Worm (Caenorhabditis elegans) whole organism, young adult: ENCODE results near the gene srd-43.

Source experiments
- D2030.7 ChIP-seq: fragments of 200-800 bp; sonication (Bioruptor generic); IDR thresholded peaks from 2 replicates; pipeline ENCODE4 v1.3.6; 2022; ENCODE audit warnings: missing genetic modification reagents, missing genetic modification characterization, missing compliant biosample characterization
- F23B12.7 ChIP-seq: sonication (generic microtip); optimal IDR thresholded peaks from 2 replicates; lab custom pipeline; 2017; ENCODE audit warnings: missing genetic modification characterization, mild to moderate bottlenecking, missing compliant biosample characterization, antibody characterized with exemption, moderate library complexity; ENCODE audit not compliant: insufficient read depth
- F49E8.2 ChIP-seq: sonication (generic microtip); optimal IDR thresholded peaks from 3 replicates; lab custom pipeline; 2017; ENCODE audit warnings: missing genetic modification characterization, mild to moderate bottlenecking, missing compliant biosample characterization, antibody characterized with exemption, moderate library complexity; ENCODE audit not compliant: insufficient read depth
- F52B5.7 ChIP-seq: sonication (generic microtip); optimal IDR thresholded peaks from 2 replicates; lab custom pipeline; 2016; ENCODE audit warnings: mild to moderate bottlenecking, missing genetic modification characterization, missing compliant biosample characterization
- F57A8.1 ChIP-seq: fragments of 200-800 bp; sonication (Bioruptor generic); optimal IDR thresholded peaks from 2 replicates; lab custom pipeline; 2018; ENCODE audit warnings: mild to moderate bottlenecking, missing genetic modification characterization, moderate library complexity, missing compliant biosample characterization
- K11D2.4 ChIP-seq: fragments of 200-800 bp; sonication (Bioruptor generic); IDR thresholded peaks from 2 replicates; pipeline ENCODE4 v1.3.6; 2022; ENCODE audit warnings: missing genetic modification reagents, missing genetic modification characterization, missing compliant biosample characterization
- Y53F4B.3 ChIP-seq: fragments of 200-800 bp; sonication (Bioruptor generic); IDR thresholded peaks from 2 replicates; pipeline ENCODE4 v1.3.6; 2022; ENCODE audit warnings: missing genetic modification reagents, missing genetic modification characterization, missing compliant biosample characterization
- Y79H2A.3 ChIP-seq: fragments of 200-800 bp; sonication (Bioruptor generic); conservative IDR thresholded peaks from 2 replicates; pipeline ENCODE4 v1.3.6; 2022; ENCODE audit warnings: missing genetic modification reagents, missing genetic modification characterization, missing compliant biosample characterization
- ZK185.1 ChIP-seq: sonication (generic microtip); optimal IDR thresholded peaks from 2 replicates; lab custom pipeline; 2016; ENCODE audit warnings: mild to moderate bottlenecking, missing genetic modification characterization, missing compliant biosample characterization; ENCODE audit not compliant: poor library complexity, severe bottlenecking
- aptf-3 ChIP-seq: fragments of 200-800 bp; sonication (Bioruptor generic); IDR thresholded peaks from 2 replicates; pipeline ENCODE4 v1.3.6; 2022; ENCODE audit warnings: missing genetic modification characterization, missing compliant biosample characterization
- atf-7 ChIP-seq: sonication (generic microtip); optimal IDR thresholded peaks from 2 replicates; lab custom pipeline; 2017; ENCODE audit warnings: mild to moderate bottlenecking, missing genetic modification characterization, missing compliant biosample characterization
- attf-3 ChIP-seq: fragments of 200-800 bp; sonication (Bioruptor generic); conservative IDR thresholded peaks from 2 replicates; pipeline ENCODE4 v1.3.6; 2022; ENCODE audit warnings: missing genetic modification reagents, missing genetic modification characterization, missing compliant biosample characterization
- attf-6 ChIP-seq: fragments of 200-800 bp; sonication (Bioruptor generic); IDR thresholded peaks from 2 replicates; pipeline ENCODE4 v1.3.6; 2022; ENCODE audit warnings: missing genetic modification reagents, missing genetic modification characterization, missing compliant biosample characterization
- bed-1 ChIP-seq: fragments of 200-800 bp; sonication (Bioruptor generic); IDR thresholded peaks from 2 replicates; pipeline ENCODE4 v1.3.6; 2022; ENCODE audit warnings: missing genetic modification reagents, missing genetic modification characterization, missing compliant biosample characterization
- ccch-3 ChIP-seq: fragments of 200-800 bp; sonication (Bioruptor generic); optimal IDR thresholded peaks from 2 replicates; lab custom pipeline; 2018; ENCODE audit warnings: mild to moderate bottlenecking, missing genetic modification characterization, missing compliant biosample characterization
- cebp-1 ChIP-seq, 2 experiments: fragments of 200-800 bp in 1 of 2; sonication (Bioruptor generic) in 1 of 2; sonication (generic microtip) in 1 of 2; IDR thresholded peaks in 1 of 2; optimal IDR thresholded peaks in 1 of 2; 2 replicates each; pipeline versions ENCODE4 v1.3.6 to Lab custom; 2017 to 2022; ENCODE audit warnings: missing compliant biosample characterization in 2 of 2, missing genetic modification characterization in 2 of 2, mild to moderate bottlenecking in 1 of 2, missing genetic modification reagents in 1 of 2, moderate library complexity in 1 of 2
- ceh-91 ChIP-seq: fragments of 200-800 bp; sonication (Bioruptor generic); IDR thresholded peaks from 2 replicates; pipeline ENCODE4 v1.3.6; 2022; ENCODE audit warnings: missing genetic modification reagents, missing genetic modification characterization, missing compliant biosample characterization
- dox-1 ChIP-seq: fragments of 200-800 bp; sonication (Bioruptor generic); IDR thresholded peaks from 2 replicates; pipeline ENCODE4 v1.3.6; 2022; ENCODE audit warnings: missing genetic modification reagents, missing genetic modification characterization, missing compliant biosample characterization
- dpl-1 ChIP-seq: fragments of 150-350 bp; optimal IDR thresholded peaks from 2 replicates; lab custom pipeline; 2014; ENCODE audit warnings: missing biosample characterization, missing genetic modification reagents, missing genetic modification characterization
- efl-1 ChIP-seq: fragments of 150-350 bp; optimal IDR thresholded peaks from 2 replicates; lab custom pipeline; 2014; ENCODE audit warnings: missing biosample characterization, missing genetic modification reagents, missing genetic modification characterization
- egl-44 ChIP-seq: fragments of 200-800 bp; sonication (Bioruptor generic); IDR thresholded peaks from 2 replicates; pipeline ENCODE4 v1.3.6; 2022; ENCODE audit warnings: missing genetic modification reagents, missing genetic modification characterization, missing compliant biosample characterization
- ekl-4 ChIP-seq: fragments of 200-800 bp; sonication (Bioruptor generic); IDR thresholded peaks from 2 replicates; pipeline ENCODE4 v1.3.6; 2022; ENCODE audit warnings: missing genetic modification reagents, missing genetic modification characterization, missing compliant biosample characterization
- ets-4 ChIP-seq: fragments of 200-800 bp; sonication (Bioruptor generic); optimal IDR thresholded peaks from 2 replicates; lab custom pipeline; 2018; ENCODE audit warnings: mild to moderate bottlenecking, missing genetic modification characterization, missing compliant biosample characterization
- gei-17 ChIP-seq: fragments of 200-800 bp; sonication (Bioruptor generic); optimal IDR thresholded peaks from 2 replicates; lab custom pipeline; 2018; ENCODE audit warnings: mild to moderate bottlenecking, missing genetic modification characterization, missing compliant biosample characterization
- hmg-1.2 ChIP-seq: fragments of 200-800 bp; sonication (Bioruptor generic); IDR thresholded peaks from 2 replicates; pipeline ENCODE4 v1.3.6; 2022; ENCODE audit warnings: missing genetic modification reagents, missing genetic modification characterization, missing compliant biosample characterization
- let-607 ChIP-seq, 2 experiments: fragments of 200-800 bp in 1 of 2; sonication (Bioruptor generic) in 1 of 2; sonication (generic microtip) in 1 of 2; optimal IDR thresholded peaks; 2 replicates each; lab custom pipeline; 2016 to 2018; ENCODE audit warnings: mild to moderate bottlenecking in 2 of 2, missing compliant biosample characterization in 2 of 2, missing genetic modification characterization in 2 of 2, moderate library complexity in 2 of 2, missing genotype in 1 of 2
- lin-26 ChIP-seq: fragments of 200-800 bp; sonication (Bioruptor generic); IDR thresholded peaks from 2 replicates; pipeline ENCODE4 v1.3.6; 2022; ENCODE audit warnings: missing genetic modification reagents, missing genetic modification characterization, missing compliant biosample characterization
- lin-35 ChIP-seq, 3 experiments: fragments of 150-350 bp in 2 of 3; sonication (generic microtip) in 1 of 3; optimal IDR thresholded peaks; 2 replicates each; lab custom pipeline; 2014 to 2018; ENCODE audit warnings: missing biosample characterization in 3 of 3, missing genetic modification characterization in 3 of 3, missing genetic modification reagents in 3 of 3
- madf-3 ChIP-seq: fragments of 200-800 bp; sonication (Bioruptor generic); IDR thresholded peaks from 2 replicates; pipeline ENCODE4 v1.3.6; 2022; ENCODE audit warnings: missing genetic modification reagents, missing genetic modification characterization, missing compliant biosample characterization
- nhr-120 ChIP-seq: fragments of 200-800 bp; sonication (Bioruptor generic); IDR thresholded peaks from 2 replicates; pipeline ENCODE4 v1.3.6; 2022; ENCODE audit warnings: missing genetic modification characterization, missing compliant biosample characterization
- pha-4 ChIP-seq: fragments of 150-350 bp; sonication (generic microtip); optimal IDR thresholded peaks from 2 replicates; lab custom pipeline; 2014; ENCODE audit warnings: missing biosample characterization, missing genetic modification reagents, missing genetic modification characterization
- rec-8 ChIP-seq, 2 experiments: sonication (generic microtip); optimal IDR thresholded peaks; 2 replicates each; lab custom pipeline; 2016; ENCODE audit warnings: mild to moderate bottlenecking in 2 of 2, missing genetic modification characterization in 2 of 2, missing genetic modification reagents in 2 of 2, missing genotype in 2 of 2, missing biosample characterization in 1 of 2, missing compliant biosample characterization in 1 of 2, moderate library complexity in 1 of 2
- sdz-38 ChIP-seq: sonication (generic microtip); optimal IDR thresholded peaks from 2 replicates; lab custom pipeline; 2016; ENCODE audit warnings: missing genotype, missing genetic modification characterization, missing compliant biosample characterization
- snpc-1.1 ChIP-seq: sonication (generic microtip); optimal IDR thresholded peaks from 2 replicates; lab custom pipeline; 2017; ENCODE audit warnings: missing genetic modification characterization, mild to moderate bottlenecking, missing compliant biosample characterization, antibody characterized with exemption, moderate library complexity, missing genotype, missing genetic modification reagents; ENCODE audit not compliant: insufficient read depth
- snpc-1.3 ChIP-seq: sonication (generic microtip); optimal IDR thresholded peaks from 2 replicates; lab custom pipeline; 2017; ENCODE audit warnings: missing genetic modification characterization, mild to moderate bottlenecking, missing compliant biosample characterization, antibody characterized with exemption, moderate library complexity, missing genotype, missing genetic modification reagents; ENCODE audit not compliant: insufficient read depth
- snpc-3.4 ChIP-seq: sonication (generic microtip); optimal IDR thresholded peaks from 2 replicates; lab custom pipeline; 2017; ENCODE audit warnings: missing genetic modification characterization, mild to moderate bottlenecking, missing compliant biosample characterization, antibody characterized with exemption, moderate library complexity, missing genotype, missing genetic modification reagents
- tlf-1 ChIP-seq: fragments of 200-800 bp; sonication (Bioruptor generic); optimal IDR thresholded peaks from 2 replicates; lab custom pipeline; 2018; ENCODE audit warnings: mild to moderate bottlenecking, missing genetic modification characterization, missing compliant biosample characterization
- zim-3 ChIP-seq: sonication (generic microtip); optimal IDR thresholded peaks from 2 replicates; lab custom pipeline; 2017; ENCODE audit warnings: mild to moderate bottlenecking, missing genetic modification characterization, moderate library complexity, missing compliant biosample characterization
- ztf-18 ChIP-seq: sonication (generic microtip); optimal IDR thresholded peaks from 2 replicates; lab custom pipeline; 2016; ENCODE audit warnings: missing genotype, mild to moderate bottlenecking, missing genetic modification characterization, missing compliant biosample characterization
- ztf-22 ChIP-seq: fragments of 200-800 bp; sonication (Bioruptor generic); optimal IDR thresholded peaks from 2 replicates; lab custom pipeline; 2018; ENCODE audit warnings: mild to moderate bottlenecking, missing genetic modification characterization, moderate library complexity, missing compliant biosample characterization

srd-43 gene

DNA sequence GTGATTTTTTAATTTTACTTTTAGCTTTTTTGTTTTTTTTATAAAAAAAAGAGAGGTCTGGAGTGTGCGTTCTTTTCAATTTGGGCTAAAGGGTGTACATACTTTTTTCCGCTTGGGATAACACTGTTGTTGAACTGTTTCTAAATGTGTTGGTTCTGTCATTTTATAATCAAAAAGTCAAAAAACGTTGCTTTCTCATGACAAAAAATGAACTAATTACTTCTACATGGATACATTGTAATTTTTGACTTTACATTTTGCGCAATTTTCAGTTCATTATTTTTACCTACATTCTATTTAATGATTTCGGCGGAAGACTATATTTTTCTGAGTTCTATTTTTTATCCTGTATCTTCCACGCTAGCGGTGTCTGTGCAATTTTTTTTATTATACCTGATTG is 14.1 kb downstream of the srd-43 start, which contains the start of gene srd-38:
Gene srd-38, plus strand, starts transcription at position 301 of the 400 bp plus-strand sequence.
- TF ChIP-seq sdz-38 (no peak), F23B12.7 (no peak), snpc-1.3 (tag; lab: Kevin White, UChicago) (no peak), snpc-1.1 (tag; lab: Kevin White, UChicago) (no peak), madf-3 (GFP tag; lab: Robert Waterston, UW) (no peak), ets-4 (GFP tag; lab: Kevin White, UChicago) (no peak)

ce11 chrX:13290531-13290930 is 15.1 kb downstream of the srd-43 start, which contains the start of gene R04D3.3:
R04D3.3 (minus strand) TSS chrX:13290631.
- peak; percentile 61 for TF ChIP-seq efl-1 (GFP tag; lab: Kevin White, UChicago)
- no peak for TF ChIP-seq ccch-3 (GFP tag; lab: Kevin White, UChicago)
- TF ChIP-seq D2030.7 (GFP tag; lab: Robert Waterston, UW): 0 out of 2 replicates have a peak, but pooled peaks have one; percentile 22
- TF ChIP-seq, all 124 proteins: peak for 2

DNA sequence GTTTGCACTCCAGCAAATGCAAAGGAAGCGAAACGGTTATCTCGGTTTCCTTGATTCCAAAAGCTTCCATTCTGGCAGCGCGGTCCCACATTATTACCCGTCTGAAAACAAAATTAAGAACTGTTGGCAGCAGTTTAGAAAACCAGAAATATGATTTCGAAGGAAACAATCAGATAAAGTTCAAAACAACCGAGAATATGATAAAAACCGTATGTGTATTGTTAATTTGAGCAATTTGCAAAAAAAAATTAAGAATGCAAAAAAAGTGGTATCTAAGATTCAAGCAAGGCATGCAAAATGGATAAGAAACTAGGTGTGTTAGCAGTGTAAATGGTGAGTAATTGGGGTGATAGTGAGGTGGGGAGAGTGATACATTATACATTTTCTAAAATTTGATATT is 16.9 kb downstream of the srd-43 start, which contains the start of gene R04D3.4:
Gene R04D3.4, minus strand, starts transcription at position 101 of the 400 bp plus-strand sequence.
- TF ChIP-seq cebp-1 (GFP tag; IDR thresholded peaks at IDR 0.05; lab: Robert Waterston, UW): no peak
- TF ChIP-seq cebp-1 (tag; optimal IDR thresholded peaks at IDR 0.05; lab: Kevin White, UChicago): no peak
- TF ChIP-seq dox-1 (GFP tag; lab: Robert Waterston, UW): no peak
- no peak for TF ChIP-seq ZK185.1
- no peak for TF ChIP-seq F57A8.1
- no peak for TF ChIP-seq K11D2.4 (GFP tag; lab: Robert Waterston, UW)
- TF ChIP-seq let-607 (tag; optimal IDR thresholded peaks at IDR 0.05; lab: Kevin White, UChicago): no peak
- TF ChIP-seq F49E8.2 (tag; lab: Kevin White, UChicago): no peak
- no peak for TF ChIP-seq ceh-91 (GFP tag; lab: Robert Waterston, UW)
- TF ChIP-seq ztf-18 (tag; lab: Kevin White, UChicago): no peak
- no peak for TF ChIP-seq efl-1 (GFP tag; lab: Kevin White, UChicago)
- no peak for TF ChIP-seq dpl-1 (GFP tag; lab: Kevin White, UChicago)
- no peak for TF ChIP-seq atf-7
- no peak for TF ChIP-seq pha-4 (tag; lab: Kevin White, UChicago)
- TF ChIP-seq aptf-3 (GFP tag; lab: Robert Waterston, UW): no peak
- no peak for TF ChIP-seq F52B5.7

- TF ChIP-seq Y79H2A.3 (no peak), bed-1 (no peak), ztf-22 (GFP tag; lab: Kevin White, UChicago) (no peak), F57A8.1 (no peak), attf-6 (GFP tag; lab: Robert Waterston, UW) (no peak), aptf-3 (GFP tag; lab: Robert Waterston, UW) (no peak), K11D2.4 (GFP tag; lab: Robert Waterston, UW) (no peak), ekl-4 (GFP tag; lab: Robert Waterston, UW) (no peak), snpc-3.4 (tag; lab: Kevin White, UChicago) (no peak), gei-17 (no peak)
- TF ChIP-seq, all 124 proteins: peak for 0
These were observed 19.1 kb downstream of the srd-43 start, which contains the start of gene R04D3.2 for ce11 chrX:13286533-13286932. R04D3.2 (minus strand) TSS chrX:13286633.

DNA sequence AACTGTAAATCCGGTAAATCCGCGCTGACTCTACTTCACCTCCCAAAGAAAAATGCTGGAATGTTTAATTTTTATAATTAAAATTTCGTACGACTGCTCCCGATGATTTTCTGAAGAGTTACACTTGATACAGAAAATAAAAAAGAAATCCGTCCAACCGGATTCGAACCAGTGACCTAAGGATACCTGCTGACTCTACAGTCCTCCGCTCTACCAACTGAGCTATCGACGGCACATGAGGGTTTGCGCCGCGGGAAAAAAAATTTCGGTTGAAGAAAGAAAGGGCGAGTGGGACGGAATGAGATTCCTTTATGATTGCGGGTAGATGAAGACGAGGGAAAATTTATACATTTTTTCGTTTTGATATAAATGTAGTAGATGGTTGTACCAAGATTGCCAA is 21.0 kb downstream of the srd-43 start:
- TF ChIP-seq hmg-1.2 (GFP tag; lab: Robert Waterston, UW) (peak; percentile 44; the same call in 1 of the 2 replicates), F49E8.2 (tag; lab: Kevin White, UChicago) (no peak), egl-44 (no peak), tlf-1 (GFP tag; lab: Kevin White, UChicago) (no peak), Y53F4B.3 (GFP tag; lab: Robert Waterston, UW) (no peak), atf-7 (no peak), attf-3 (GFP tag; lab: Robert Waterston, UW) (no peak), lin-26 (peak; percentile 87), rec-8 (tag; optimal IDR thresholded peaks at IDR 0.05; lab: Kevin White, UChicago) (peak; percentile 32 to 46), dpl-1 (GFP tag; lab: Kevin White, UChicago) (no peak), zim-3 (no peak), lin-35 (GFP tag; optimal IDR thresholded peaks at IDR 0.05; lab: Kevin White, UChicago) (no peak), nhr-120 (GFP tag; lab: Robert Waterston, UW) (0 out of 2 replicates have a peak, but pooled peaks have one; percentile 50)
